Worm (Caenorhabditis elegans) whole organism, dauer: Measurements from ENCODE around the gene F29A7.8.

Source experiments
- unc-62 ChIP-seq: sonication (generic microtip); optimal IDR thresholded peaks from 2 replicates; lab custom pipeline; 2017; ENCODE audit warnings: missing biosample characterization, missing genetic modification reagents, missing genetic modification characterization

Gene F29A7.8

DNA sequence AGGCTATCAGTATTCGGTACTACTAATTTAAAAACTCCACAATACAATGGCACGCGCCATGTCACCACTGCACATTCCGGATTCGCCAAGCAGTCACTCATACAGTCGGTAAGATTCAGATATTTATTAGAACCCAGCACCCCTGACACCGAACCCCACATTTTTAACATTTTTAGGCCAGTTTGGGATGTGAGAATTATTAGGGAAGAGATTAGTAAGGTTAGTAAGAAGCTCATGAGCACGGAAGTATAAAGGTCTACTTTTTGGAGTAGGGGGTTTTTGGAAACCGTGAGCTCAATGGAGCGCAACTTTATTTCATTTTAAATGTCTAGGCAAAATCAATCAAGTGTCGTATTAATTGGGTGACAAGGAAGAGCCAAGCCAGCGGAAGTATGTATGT, at the start of gene F29A7.8:
Gene F29A7.8 (minus strand): TSS at position 101 of the 400 bp plus-strand sequence.
- no peak for TF ChIP-seq unc-62 (GFP tag; lab: Kevin White, UChicago)

DNA sequence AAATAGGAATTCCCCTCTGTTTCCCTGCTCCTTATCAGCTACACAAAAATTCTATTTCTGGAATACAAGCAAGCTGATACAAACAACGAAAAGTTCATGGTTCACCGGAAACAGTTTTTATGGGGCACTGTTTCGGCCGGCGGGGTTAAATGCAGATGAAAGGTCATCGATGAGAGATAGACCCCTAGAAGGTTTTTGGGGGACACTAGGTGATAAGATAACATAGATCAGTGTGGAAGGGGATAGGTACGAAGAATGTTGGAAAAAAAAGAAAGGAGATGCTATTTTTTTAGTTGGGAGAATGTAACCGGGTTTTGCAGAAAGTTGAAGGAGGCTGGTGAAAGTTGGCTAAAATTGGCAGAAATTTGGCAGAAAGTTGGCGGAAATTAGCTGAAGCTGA, 47.7 kb upstream of the F29A7.8 start:
- TF ChIP-seq unc-62 (GFP tag; lab: Kevin White, UChicago) = no peak

DNA sequence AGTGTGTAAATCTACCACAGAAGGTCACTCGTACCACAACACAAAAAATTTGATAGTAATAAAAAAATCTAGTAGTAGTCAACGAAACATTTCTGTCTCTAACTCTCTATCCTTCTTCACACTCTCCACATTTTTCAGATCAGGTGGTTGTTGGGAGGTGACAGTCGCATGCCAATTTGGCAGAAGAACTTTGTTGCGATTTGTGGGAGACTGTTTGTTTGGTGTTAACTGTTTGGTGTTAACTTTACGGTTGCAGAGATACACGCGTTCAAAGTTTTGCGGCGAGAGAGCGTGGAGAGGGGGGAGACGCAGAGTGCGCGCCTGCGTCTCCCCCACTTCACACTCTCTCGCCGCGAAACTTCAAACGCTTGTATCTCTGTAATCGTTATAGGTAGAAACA, 47.1 kb upstream of the F29A7.8 start:
- TF ChIP-seq unc-62 (GFP tag; lab: Kevin White, UChicago) = no peak

DNA sequence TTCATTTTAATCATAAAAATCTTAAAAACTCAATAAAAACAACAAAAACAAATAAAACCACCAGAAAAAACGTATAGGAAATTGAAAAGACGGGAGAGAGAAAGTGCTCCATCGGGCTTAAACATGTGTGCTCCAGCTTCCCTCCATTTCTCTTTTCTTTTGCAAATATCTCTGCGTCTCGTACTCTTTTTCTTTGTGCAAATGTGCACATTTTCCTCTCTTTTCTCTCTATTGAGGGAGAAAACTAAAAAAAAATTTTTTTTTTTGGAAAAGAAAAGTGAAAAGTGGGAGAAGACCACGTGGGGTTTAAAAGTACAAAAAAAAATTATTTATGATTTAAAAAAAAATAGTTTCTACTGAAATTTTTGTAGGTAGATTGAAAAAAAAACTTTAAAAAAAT, 46.4 kb upstream of the F29A7.8 start:
- TF ChIP-seq unc-62 (GFP tag; lab: Kevin White, UChicago) = no peak

DNA sequence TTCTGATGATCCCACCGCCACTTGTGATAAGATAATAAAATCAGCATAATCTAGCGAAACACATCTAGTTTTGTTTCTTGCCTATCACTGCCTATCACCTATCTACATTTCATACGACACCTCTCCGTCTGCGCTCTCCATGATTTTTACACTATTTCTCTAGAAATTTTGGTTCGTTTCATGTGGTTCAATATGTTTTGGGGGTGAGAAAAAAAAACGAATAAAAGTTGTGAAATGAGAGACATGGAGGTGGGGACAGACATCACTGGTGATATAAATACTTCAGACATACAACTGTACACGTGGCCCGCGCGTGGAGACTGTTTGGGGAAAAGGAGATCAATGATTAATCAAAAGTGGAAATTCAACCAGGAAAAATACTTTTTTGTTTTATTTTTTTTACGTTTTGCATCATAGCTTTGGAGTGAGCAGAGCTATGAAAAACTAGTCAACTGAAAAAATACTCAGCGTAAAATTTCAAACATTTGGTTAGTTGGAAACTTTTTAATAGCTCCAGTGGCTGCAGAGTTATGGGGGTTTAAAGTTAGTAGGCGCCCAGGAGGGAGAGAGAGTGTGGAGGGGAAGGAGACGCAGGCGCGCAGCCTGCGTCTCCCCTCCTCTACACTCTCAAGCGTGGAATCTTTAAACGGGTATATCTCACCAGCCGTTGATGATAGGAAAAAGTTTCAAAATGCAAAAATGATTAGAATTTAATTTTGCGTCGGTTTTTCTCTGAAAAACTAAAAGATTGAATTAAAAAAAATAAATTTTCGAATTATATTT, 45.1 kb upstream of the F29A7.8 start:
- TF ChIP-seq unc-62 (GFP tag; lab: Kevin White, UChicago) = no peak

DNA sequence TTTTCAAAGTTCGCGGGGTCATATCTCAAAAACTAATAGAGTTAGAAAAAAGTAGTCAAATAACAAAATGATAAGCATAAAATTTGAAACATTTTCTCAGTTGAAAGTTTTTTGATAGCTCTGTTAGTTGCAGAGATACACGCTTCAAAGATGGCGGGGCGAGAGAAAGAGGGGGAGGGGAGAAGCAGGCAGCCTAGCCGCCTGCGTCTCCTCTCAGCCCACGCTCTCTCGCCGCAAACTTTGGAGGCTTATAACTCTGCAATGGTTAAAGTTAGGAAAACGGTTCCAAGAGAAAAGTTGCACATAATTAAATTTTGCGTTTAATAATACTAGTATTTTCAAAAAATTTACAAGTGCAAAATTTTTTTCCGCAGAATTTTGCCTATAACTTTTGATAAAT, 43.9 kb upstream of the F29A7.8 start:
- no peak for TF ChIP-seq unc-62 (GFP tag; lab: Kevin White, UChicago)

DNA sequence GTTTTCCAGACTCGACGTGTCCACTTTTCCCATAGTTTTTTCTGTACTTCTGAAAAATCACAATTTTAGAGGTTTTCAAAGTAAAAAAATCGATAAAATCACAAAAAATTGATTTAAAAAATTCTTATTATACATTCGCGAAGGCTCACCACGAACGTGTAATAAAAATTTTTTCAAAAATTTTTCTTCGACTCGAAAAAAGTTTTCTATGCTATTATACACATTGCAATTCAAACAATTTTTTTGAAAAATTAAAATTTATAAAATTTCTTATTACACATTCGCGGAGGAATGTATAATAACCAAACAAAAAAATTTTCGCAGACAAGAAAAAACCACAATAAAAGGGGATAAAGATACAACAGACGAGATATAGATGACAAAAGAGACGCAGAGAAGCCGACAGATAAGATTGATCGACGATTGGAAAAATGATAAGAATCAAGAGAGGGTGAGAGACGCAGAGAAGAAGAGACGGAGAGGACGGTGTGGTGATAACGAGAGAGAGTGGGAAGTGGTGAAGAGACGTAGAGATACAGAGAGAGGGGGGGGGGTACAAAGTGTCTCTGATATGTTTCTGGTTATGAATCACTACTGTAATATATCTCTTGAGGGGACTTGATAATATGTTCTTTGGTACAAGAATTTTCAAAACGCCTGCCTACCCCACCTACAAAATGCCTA, 42.8 kb upstream of the F29A7.8 start, which contains the start of gene nhr-119:
Gene nhr-119 (minus strand): TSS at position 51 of the 684 bp plus-strand sequence.
- TF ChIP-seq unc-62 (GFP tag; lab: Kevin White, UChicago) = no peak

DNA sequence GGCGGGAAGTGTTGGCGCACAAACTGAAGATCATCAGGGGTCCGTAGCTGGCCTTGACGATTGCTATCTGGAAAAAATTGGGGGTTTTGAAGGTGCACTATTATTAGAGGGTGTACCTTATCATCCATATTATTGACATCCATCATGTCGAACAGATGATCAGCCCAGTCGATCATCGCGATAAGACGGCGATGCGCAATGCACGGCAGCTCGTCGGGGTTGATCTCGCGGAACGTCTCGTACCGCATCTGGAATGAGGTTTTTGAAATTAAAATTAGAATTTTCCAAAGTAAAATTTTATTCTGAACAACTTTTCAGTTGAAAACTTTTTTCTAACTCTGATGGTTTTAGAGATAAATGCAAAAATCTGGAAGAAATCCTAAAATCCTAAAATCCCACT, 40.1 kb upstream of the F29A7.8 start:
- no peak for TF ChIP-seq unc-62 (GFP tag; lab: Kevin White, UChicago)

DNA sequence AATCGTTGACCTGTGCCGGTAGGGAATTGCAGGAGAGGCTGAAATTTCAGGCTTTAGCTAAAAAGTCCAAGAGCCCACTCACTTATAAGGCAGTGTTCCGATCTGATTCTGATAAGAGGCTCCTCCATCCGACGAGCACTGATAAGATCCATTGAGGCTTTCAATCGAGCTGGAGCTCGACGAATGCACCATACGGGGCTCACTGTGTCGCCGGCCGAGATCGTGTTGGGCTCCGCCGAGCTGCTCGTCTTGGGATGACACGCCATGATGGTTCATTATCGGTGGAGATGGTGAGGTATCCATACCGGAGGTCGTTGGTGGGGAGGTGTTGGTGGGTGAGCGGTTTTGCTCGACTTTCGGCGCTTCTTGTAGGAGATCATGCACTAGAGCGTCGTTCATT, 38.6 kb upstream of the F29A7.8 start:
- TF ChIP-seq unc-62 (GFP tag; lab: Kevin White, UChicago) = no peak

DNA sequence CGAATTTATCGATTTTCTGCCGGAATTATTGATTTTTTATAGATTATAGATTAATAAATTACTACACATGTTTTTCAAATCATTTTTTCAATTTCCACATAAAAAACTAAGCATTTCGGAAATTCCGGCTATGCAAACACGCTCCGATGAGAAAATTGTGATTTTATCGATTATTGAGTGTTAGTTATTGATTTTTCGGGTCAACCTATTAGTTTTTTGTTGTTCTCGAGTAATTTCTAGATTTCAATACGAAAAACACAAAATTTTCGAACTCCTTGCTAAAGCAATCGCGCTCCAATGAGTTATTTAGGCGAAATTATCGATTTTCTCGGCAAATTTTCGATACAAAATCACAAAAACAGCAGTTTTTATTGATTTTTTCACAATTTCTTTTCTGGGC, 37.6 kb upstream of the F29A7.8 start:
- TF ChIP-seq unc-62 (GFP tag; lab: Kevin White, UChicago) = no peak

DNA sequence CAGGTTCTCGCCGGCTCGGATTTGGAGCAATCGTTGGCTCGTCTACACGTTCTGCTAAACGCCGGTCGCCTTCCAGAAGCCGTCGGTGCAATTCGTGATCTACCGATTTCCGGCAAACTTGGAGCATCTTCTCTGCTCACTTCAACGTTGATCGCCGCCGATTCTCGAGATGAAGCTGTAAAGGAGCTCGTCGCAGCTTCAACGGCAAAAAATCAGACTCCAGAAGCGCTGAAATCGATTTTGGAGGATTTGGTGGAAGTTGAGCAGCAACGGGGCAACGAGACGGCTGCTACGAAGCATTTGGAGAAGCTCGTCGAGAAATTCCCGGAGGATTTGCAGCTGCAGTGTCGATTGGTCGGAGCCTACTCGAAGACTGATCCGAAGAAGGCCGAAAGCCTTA, 33.8 kb upstream of the F29A7.8 start:
- TF ChIP-seq unc-62 (GFP tag; lab: Kevin White, UChicago) = no peak

DNA sequence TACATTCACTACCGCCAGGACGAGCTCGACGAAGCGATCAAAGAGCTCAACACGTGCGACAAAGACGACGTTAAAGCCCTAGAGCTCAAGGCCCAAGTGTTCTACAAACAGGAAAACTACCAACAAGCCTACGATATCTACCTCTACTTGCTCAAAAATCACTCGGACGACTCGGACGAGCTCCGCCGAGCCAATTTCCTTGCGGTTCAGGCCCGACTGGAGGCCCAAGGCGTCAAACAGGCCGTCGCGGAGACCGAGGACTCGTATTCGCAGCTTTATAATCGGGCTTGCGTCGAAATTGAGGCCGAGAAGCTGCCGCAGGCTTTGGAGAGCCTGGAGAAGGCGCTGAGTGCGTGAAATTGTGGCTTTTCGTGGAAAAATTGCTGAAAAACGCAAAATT, 30.0 kb upstream of the F29A7.8 start:
- TF ChIP-seq unc-62 (GFP tag; lab: Kevin White, UChicago) = no peak

DNA sequence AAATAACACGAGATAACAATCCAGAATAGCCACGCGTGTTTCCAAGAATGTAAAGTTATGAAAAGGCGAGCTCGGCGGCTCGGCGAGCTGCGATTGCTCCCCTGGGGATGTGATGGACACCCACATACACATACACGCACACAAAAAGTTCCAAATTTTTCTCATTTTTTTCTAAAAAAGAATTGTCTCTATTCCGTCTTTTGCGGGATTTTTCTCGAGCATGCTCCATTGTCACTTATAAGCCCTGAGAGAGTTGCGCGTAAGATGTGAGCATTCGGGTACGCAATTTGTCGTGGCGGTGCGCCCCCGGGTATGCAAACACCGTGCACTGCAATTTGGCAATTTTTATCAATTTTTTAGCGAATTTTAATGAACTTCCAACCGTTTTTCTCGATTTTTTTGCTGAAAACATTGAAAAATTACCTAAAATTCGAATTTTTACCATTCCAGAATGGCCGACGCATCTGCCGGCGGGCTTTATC, 29.2 kb upstream of the F29A7.8 start, which contains the start of the genes F08D12.12 and srpa-72:
Gene F08D12.12 (minus strand): TSS at position 51 of the 482 bp plus-strand sequence.
Gene srpa-72 (plus strand): TSS at position 451 of the 482 bp plus-strand sequence.
- TF ChIP-seq unc-62 (GFP tag; lab: Kevin White, UChicago) = no peak

DNA sequence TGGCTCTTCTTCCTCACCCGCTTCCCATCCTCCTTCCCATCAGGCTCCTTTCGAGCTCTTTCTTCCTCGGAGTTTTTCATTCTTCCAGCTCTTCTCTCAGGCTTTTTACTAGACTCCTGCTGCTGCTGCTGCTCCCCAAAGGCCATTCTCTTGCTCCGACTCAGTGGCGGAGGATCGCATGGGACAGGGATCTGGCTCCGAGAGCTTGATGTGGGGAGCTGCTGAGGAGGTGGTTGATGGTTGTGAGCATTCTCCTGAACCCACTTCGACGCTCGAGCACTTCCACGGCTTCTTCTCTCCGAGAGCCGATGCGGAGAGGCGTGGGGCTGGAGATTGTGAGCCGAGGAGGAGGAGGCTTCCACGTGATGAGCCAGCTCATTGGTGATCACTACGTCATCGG, 27.9 kb upstream of the F29A7.8 start:
- TF ChIP-seq unc-62 (GFP tag; lab: Kevin White, UChicago) = no peak

DNA sequence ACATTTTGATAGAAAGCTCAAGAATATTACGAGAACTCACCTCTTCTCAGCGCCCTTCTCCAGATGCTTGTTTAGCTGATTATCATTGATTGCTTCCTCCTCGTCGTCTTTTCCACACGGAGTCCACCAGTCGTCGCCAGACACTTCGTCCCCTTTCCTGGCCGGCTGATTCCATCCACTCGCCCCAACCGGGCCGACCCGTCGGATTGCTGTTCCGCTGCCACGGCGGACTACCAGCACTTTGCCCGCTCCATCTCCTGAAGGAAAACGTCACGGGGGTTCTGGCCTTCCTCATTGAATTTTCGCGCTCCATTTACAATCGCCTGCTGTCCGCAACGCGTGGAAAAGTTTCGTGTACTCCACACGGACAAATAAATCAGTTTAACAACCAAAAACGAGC, 25.5 kb upstream of the F29A7.8 start:
- no peak for TF ChIP-seq unc-62 (GFP tag; lab: Kevin White, UChicago)

DNA sequence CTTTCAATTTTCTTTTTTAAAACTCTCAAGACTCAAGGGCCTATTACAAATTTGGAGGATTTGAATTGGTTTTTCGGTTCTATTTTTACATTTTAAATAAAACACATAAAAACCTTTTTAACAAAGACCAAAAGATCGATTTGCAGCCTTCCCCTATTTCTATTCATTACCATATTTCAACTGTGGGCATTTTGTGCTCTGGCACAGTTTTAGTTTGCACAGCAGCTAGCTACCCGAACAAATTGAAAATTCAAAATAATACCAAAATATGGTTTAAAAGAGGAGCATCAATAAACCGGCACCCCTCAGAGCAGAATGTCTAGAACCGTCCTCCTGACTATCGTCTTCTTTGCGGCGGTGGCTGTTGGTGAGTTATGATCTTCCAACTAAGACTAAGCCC, 23.5 kb upstream of the F29A7.8 start, which contains the start of gene F08D12.2:
Gene F08D12.2 (plus strand): TSS at position 301 of the 400 bp plus-strand sequence.
- no peak for TF ChIP-seq unc-62 (GFP tag; lab: Kevin White, UChicago)
